Worm (Caenorhabditis elegans): Measurements from ENCODE around the gene srz-62.

ce11 chrIV:3914462-3914861 lies 14.2 kb downstream of the srz-62 start, which contains the start of gene F56D6.19:
- TF ChIP-seq flt-1 (GFP tag; IDR thresholded peaks at IDR 0.05) = no peak
- TF ChIP-seq ref-1 (GFP tag; conservative IDR thresholded peaks at IDR 0.05) = no peak
- TF ChIP-seq T22C8.4 (GFP tag; IDR thresholded peaks at IDR 0.05) = no peak
- no peak for TF ChIP-seq med-1 (GFP tag; optimal IDR thresholded peaks at IDR 0.05; ENCODE audit: insufficient read depth)
- no peak for TF ChIP-seq klf-2 (GFP tag; conservative IDR thresholded peaks at IDR 0.05)
- no peak for TF ChIP-seq cog-1 (tag; optimal IDR thresholded peaks at IDR 0.05)
- TF ChIP-seq tab-1 (GFP tag; IDR thresholded peaks at IDR 0.05) = no peak
- TF ChIP-seq ztf-23 (GFP tag; IDR thresholded peaks at IDR 0.05) = no peak
- TF ChIP-seq ztf-29 (GFP tag; IDR thresholded peaks at IDR 0.05) = no peak
